Fruit fly (Drosophila melanogaster) whole organism, embryonic: ENCODE results near the gene CG10147.

Source experiments
- Blimp-1 ChIP-seq: fragments of 200-800 bp; sonication (Bioruptor generic); optimal IDR thresholded peaks from 3 replicates; lab custom pipeline; 2018; ENCODE audit warnings: missing biosample characterization, missing genetic modification characterization, mild to moderate bottlenecking, moderate library complexity, missing genetic modification reagents
- BtbVII ChIP-seq: fragments of 200-800 bp; sonication (Bioruptor generic); optimal IDR thresholded peaks from 3 replicates; lab custom pipeline; 2017; ENCODE audit warnings: missing biosample characterization, mild to moderate bottlenecking, missing genetic modification characterization
- CG10321 ChIP-seq: fragments of 200-800 bp; sonication (Bioruptor generic); IDR thresholded peaks from 2 replicates; pipeline ENCODE4 v1.3.6; 2022; ENCODE audit warnings: missing biosample characterization, missing genetic modification characterization
- CG11695 ChIP-seq: fragments of 200-800 bp; sonication (Bioruptor generic); IDR thresholded peaks from 3 replicates; pipeline ENCODE4 v1.3.6; 2022; ENCODE audit warnings: missing biosample characterization, missing genetic modification characterization
- CG11696 ChIP-seq: fragments of 200-800 bp; sonication (Bioruptor generic); IDR thresholded peaks from 2 replicates; pipeline ENCODE4 v1.3.6; 2022; ENCODE audit warnings: missing biosample characterization, missing genetic modification characterization
- CG11723 ChIP-seq: fragments of 200-800 bp; sonication (Bioruptor generic); optimal IDR thresholded peaks from 2 replicates; lab custom pipeline; 2017; ENCODE audit warnings: missing biosample characterization, mild to moderate bottlenecking, missing genetic modification characterization
- CG12236 ChIP-seq: fragments of 200-800 bp; sonication (Bioruptor generic); optimal IDR thresholded peaks from 2 replicates; lab custom pipeline; 2016; ENCODE audit warnings: missing biosample characterization, missing genetic modification characterization
- CG12769 ChIP-seq: fragments of 200-800 bp; sonication (Bioruptor generic); optimal IDR thresholded peaks from 2 replicates; lab custom pipeline; 2019; ENCODE audit warnings: missing biosample characterization, mild to moderate bottlenecking, missing genetic modification characterization, moderate library complexity
- CG13894 ChIP-seq: fragments of 200-800 bp; sonication (Bioruptor generic); optimal IDR thresholded peaks from 3 replicates; lab custom pipeline; 2018; ENCODE audit warnings: missing biosample characterization, mild to moderate bottlenecking, missing genetic modification characterization, moderate library complexity
- CG15011 ChIP-seq: fragments of 200-800 bp; sonication (Bioruptor generic); optimal IDR thresholded peaks from 3 replicates; lab custom pipeline; 2018; ENCODE audit warnings: missing biosample characterization, mild to moderate bottlenecking, missing genetic modification characterization
- CG15479 ChIP-seq: fragments of 200-800 bp; sonication (Bioruptor generic); optimal IDR thresholded peaks from 3 replicates; lab custom pipeline; 2019; ENCODE audit warnings: missing biosample characterization, mild to moderate bottlenecking, missing genetic modification characterization, moderate library complexity
- CG1792 ChIP-seq: fragments of 200-800 bp; sonication (Bioruptor generic); optimal IDR thresholded peaks from 2 replicates; lab custom pipeline; 2016; ENCODE audit warnings: missing biosample characterization, missing genetic modification characterization
- CG1832 ChIP-seq: fragments of 200-800 bp; sonication (Bioruptor generic); optimal IDR thresholded peaks from 2 replicates; lab custom pipeline; 2017; ENCODE audit warnings: missing biosample characterization, mild to moderate bottlenecking, missing genetic modification characterization, inconsistent platforms
- CG18476 ChIP-seq: fragments of 200-800 bp; sonication (Bioruptor generic); optimal IDR thresholded peaks from 2 replicates; lab custom pipeline; 2016; ENCODE audit warnings: missing biosample characterization, mild to moderate bottlenecking, missing genetic modification characterization
- CG2712 ChIP-seq: fragments of 200-800 bp; optimal IDR thresholded peaks from 3 replicates; lab custom pipeline; 2019; ENCODE audit warnings: missing biosample characterization, mild to moderate bottlenecking, missing genetic modification characterization, moderate library complexity
- CG31441 ChIP-seq: fragments of 200-800 bp; sonication (Bioruptor generic); IDR thresholded peaks from 2 replicates; pipeline ENCODE4 v1.3.6; 2022; ENCODE audit warnings: missing biosample characterization, missing genetic modification characterization
- CG34422 ChIP-seq: fragments of 200-800 bp; sonication (Bioruptor generic); IDR thresholded peaks from 3 replicates; pipeline ENCODE4 v1.3.6; 2022; ENCODE audit warnings: missing biosample characterization, missing genetic modification characterization
- CG4282 ChIP-seq: fragments of 200-800 bp; sonication (Bioruptor generic); optimal IDR thresholded peaks from 2 replicates; lab custom pipeline; 2016; ENCODE audit warnings: missing biosample characterization, missing genetic modification characterization
- CG7839 ChIP-seq: fragments of 200-800 bp; sonication (Bioruptor generic); optimal IDR thresholded peaks from 3 replicates; lab custom pipeline; 2018; ENCODE audit warnings: missing biosample characterization, mild to moderate bottlenecking, missing genetic modification characterization, moderate library complexity
- CG8290 ChIP-seq, 3 experiments: fragments of 200-800 bp; sonication (Bioruptor generic); optimal IDR thresholded peaks; 2 replicates each; lab custom pipeline; 2016 to 2019; ENCODE audit warnings: missing biosample characterization in 3 of 3, missing genetic modification characterization in 3 of 3, mild to moderate bottlenecking in 2 of 3, moderate library complexity in 1 of 3
- CG9727 ChIP-seq: fragments of 200-800 bp; sonication (Bioruptor generic); optimal IDR thresholded peaks from 3 replicates; lab custom pipeline; 2017; ENCODE audit warnings: missing biosample characterization, mild to moderate bottlenecking, missing genetic modification characterization
- Drgx ChIP-seq: fragments of 200-800 bp; sonication (Bioruptor generic); IDR thresholded peaks from 2 replicates; pipeline ENCODE4 v1.3.6; 2022; ENCODE audit warnings: missing biosample characterization, missing genetic modification characterization
- Ets97D ChIP-seq: fragments of 200-800 bp; sonication (Bioruptor generic); optimal IDR thresholded peaks from 3 replicates; lab custom pipeline; 2016; ENCODE audit warnings: missing biosample characterization, missing genetic modification characterization
- Hr39 ChIP-seq: fragments of >200 bp; optimal IDR thresholded peaks from 2 replicates; lab custom pipeline; 2017
- Hr78 ChIP-seq, 2 experiments: fragments of 200-800 bp in 1 of 2; fragments of >200 bp in 1 of 2; sonication (Bioruptor generic) in 1 of 2; optimal IDR thresholded peaks; 2 replicates each; lab custom pipeline; 2017 to 2019; ENCODE audit warnings: missing biosample characterization in 2 of 2, missing genetic modification characterization in 2 of 2, mild to moderate bottlenecking in 1 of 2, moderate library complexity in 1 of 2
- Med ChIP-seq: fragments of 200-800 bp; sonication (Bioruptor generic); peaks from one replicate; lab custom pipeline; 2016; ENCODE audit warnings: missing biosample characterization, missing genetic modification characterization, mild to moderate bottlenecking, inconsistent platforms, moderate library complexity
- Rfx ChIP-seq: fragments of 200-800 bp; sonication (Bioruptor generic); IDR thresholded peaks from 2 replicates; pipeline ENCODE4 v1.3.6; 2022; ENCODE audit warnings: missing biosample characterization, missing genetic modification characterization
- Sox102F ChIP-seq: fragments of 200-800 bp; sonication (Bioruptor generic); optimal IDR thresholded peaks from 2 replicates; lab custom pipeline; 2018; ENCODE audit warnings: missing biosample characterization, mild to moderate bottlenecking, missing genetic modification characterization, moderate library complexity
- Spps ChIP-seq: fragments of 200-800 bp; sonication (Bioruptor generic); optimal IDR thresholded peaks from 2 replicates; lab custom pipeline; 2018; ENCODE audit warnings: missing biosample characterization, mild to moderate bottlenecking, missing genetic modification characterization
- Sry-δ ChIP-seq: fragments of 200-800 bp; sonication (Bioruptor generic); optimal IDR thresholded peaks from 2 replicates; lab custom pipeline; 2016; ENCODE audit warnings: missing biosample characterization, missing genetic modification characterization
- Tbp ChIP-seq: fragments of >200 bp; optimal IDR thresholded peaks from 2 replicates; lab custom pipeline; 2018; ENCODE audit warnings: missing biosample characterization, missing genetic modification characterization
- Xrp1 ChIP-seq: fragments of 200-800 bp; sonication (Bioruptor generic); IDR thresholded peaks from 2 replicates; pipeline ENCODE4 v1.3.6; 2022; ENCODE audit warnings: missing biosample characterization, missing genetic modification characterization
- ara ChIP-seq: fragments of 200-800 bp; sonication (Bioruptor generic); IDR thresholded peaks from 2 replicates; pipeline ENCODE4 v1.3.6; 2022; ENCODE audit warnings: missing biosample characterization, missing genetic modification characterization
- bsh ChIP-seq, 2 experiments: fragments of 200-800 bp; sonication (Bioruptor generic); optimal IDR thresholded peaks; 2 replicates each; lab custom pipeline; 2017 to 2018; ENCODE audit warnings: mild to moderate bottlenecking in 2 of 2, missing biosample characterization in 2 of 2, missing genetic modification characterization in 2 of 2, moderate library complexity in 1 of 2
- chinmo ChIP-seq: fragments of 200-800 bp; sonication (Bioruptor generic); IDR thresholded peaks from 4 replicates; pipeline ENCODE4 v1.3.6; 2022; ENCODE audit warnings: missing biosample characterization, missing genetic modification characterization; ENCODE audit not compliant: partially characterized antibody
- corto ChIP-seq: fragments of 200-800 bp; sonication (Bioruptor generic); optimal IDR thresholded peaks from 2 replicates; lab custom pipeline; 2016; ENCODE audit warnings: missing biosample characterization, mild to moderate bottlenecking, missing genetic modification characterization, moderate library complexity
- da ChIP-seq: fragments of 200-800 bp; sonication (Bioruptor generic); optimal IDR thresholded peaks from 2 replicates; lab custom pipeline; 2016; ENCODE audit warnings: missing biosample characterization, missing genetic modification characterization
- dan ChIP-seq: fragments of 200-800 bp; sonication (Bioruptor generic); IDR thresholded peaks from 2 replicates; pipeline ENCODE4 v1.3.6; 2022; ENCODE audit warnings: missing biosample characterization, missing genetic modification characterization
- eve ChIP-seq, 2 experiments: fragments of >200 bp; optimal IDR thresholded peaks; 2 replicates each; lab custom pipeline; 2017; ENCODE audit warnings: missing biosample characterization in 2 of 2, missing genetic modification characterization in 2 of 2
- gcm2 ChIP-seq: fragments of 200-800 bp; sonication (Bioruptor generic); optimal IDR thresholded peaks from 2 replicates; lab custom pipeline; 2016; ENCODE audit warnings: missing biosample characterization, missing genetic modification characterization
- inv ChIP-seq: fragments of 200-800 bp; sonication (Bioruptor generic); IDR thresholded peaks from 2 replicates; pipeline ENCODE4 v1.3.6; 2022; ENCODE audit warnings: missing biosample characterization, missing genetic modification characterization; ENCODE audit not compliant: partially characterized antibody
- jigr1 ChIP-seq: fragments of 200-800 bp; sonication (Bioruptor generic); IDR thresholded peaks from 3 replicates; pipeline ENCODE4 v1.3.6; 2022; ENCODE audit warnings: missing biosample characterization, missing genetic modification characterization
- klu ChIP-seq: fragments of 200-800 bp; sonication (Bioruptor generic); IDR thresholded peaks from 2 replicates; pipeline ENCODE4 v1.3.6; 2022; ENCODE audit warnings: missing biosample characterization, missing genetic modification characterization
- repo ChIP-seq: fragments of 200-800 bp; sonication (Bioruptor generic); optimal IDR thresholded peaks from 2 replicates; lab custom pipeline; 2016; ENCODE audit warnings: missing biosample characterization, missing genetic modification characterization
- sens ChIP-seq: fragments of 200-800 bp; sonication (Bioruptor generic); peaks from one replicate; lab custom pipeline; 2016; ENCODE audit warnings: missing biosample characterization, missing genetic modification characterization
- stwl ChIP-seq: fragments of 200-800 bp; sonication (Bioruptor generic); optimal IDR thresholded peaks from 3 replicates; lab custom pipeline; 2018; ENCODE audit warnings: missing biosample characterization, mild to moderate bottlenecking, missing genetic modification characterization, moderate library complexity
- unpg ChIP-seq: fragments of 200-800 bp; sonication (Bioruptor generic); optimal IDR thresholded peaks from 3 replicates; lab custom pipeline; 2018; ENCODE audit warnings: missing biosample characterization, mild to moderate bottlenecking, missing genetic modification characterization, moderate library complexity

Gene CG10147

DNA sequence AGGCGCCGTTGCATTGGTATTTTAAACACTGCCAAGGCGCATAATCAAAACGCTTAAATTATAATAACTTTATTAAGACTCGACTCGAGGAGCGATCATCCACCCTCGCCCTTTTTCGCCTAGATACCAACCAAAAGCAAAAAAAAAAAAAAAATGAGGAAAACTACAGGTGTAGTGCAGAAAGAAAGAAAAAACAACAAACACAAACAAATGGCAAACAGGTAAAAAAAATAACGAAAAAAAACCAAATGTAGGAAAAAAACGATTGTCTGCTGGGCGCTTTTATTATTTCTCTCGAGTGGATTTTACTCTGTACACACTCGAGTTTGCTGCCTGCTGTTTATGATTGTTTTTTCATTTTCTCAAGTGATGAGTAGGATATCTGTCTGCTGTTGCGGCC, 31.0 kb downstream of the CG10147 start:
- TF ChIP-seq Spps, result no peak
- TF ChIP-seq eve (GFP tag; optimal IDR thresholded peaks at IDR 0.05; lab: Kevin White, UChicago), result peak in 1 of 2 experiments; percentile 21

- TF ChIP-seq Med (GFP tag; lab: Kevin White, UChicago) (peak; percentile 18), Sox102F (peak; percentile 5), CG15011 (GFP tag; lab: Kevin White, UChicago) (no peak), CG2712 (tag; lab: Kevin White, UChicago) (peak; percentile 5), Blimp-1 (peak; percentile 7), CG1832 (GFP tag; lab: Kevin White, UChicago) (no peak), Ets97D (GFP tag; lab: Kevin White, UChicago) (no peak), Xrp1 (GFP tag; lab: Robert Waterston, UW) (peak; percentile 15; the same call in 1 of the 2 replicates), CG1792 (GFP tag; lab: Kevin White, UChicago) (no peak), stwl (no peak), bsh (GFP tag; optimal IDR thresholded peaks at IDR 0.05; lab: Kevin White, UChicago) (peak in 1 of 2 experiments; percentile 12)
These were observed 32.8 kb downstream of the CG10147 start for dm6 chr3L:6455383-6455782.

- TF ChIP-seq CG10321 (0 out of 2 replicates have a peak, but pooled peaks have one; percentile 18), corto (GFP tag; lab: Kevin White, UChicago) (no peak)
- TF ChIP-seq, all 482 proteins: peak for 1
These were observed 34.7 kb downstream of the CG10147 start for dm6 chr3L:6453482-6453881.

dm6 chr3L:6452347-6452746, 35.9 kb downstream of the CG10147 start:
- TF ChIP-seq CG4282 (GFP tag; lab: Kevin White, UChicago), result no peak
- no peak for TF ChIP-seq CG11695
- TF ChIP-seq CG15479 (GFP tag; lab: Kevin White, UChicago), result no peak
- TF ChIP-seq jigr1 (GFP tag; lab: Robert Waterston, UW), result no peak
- no peak for TF ChIP-seq da (GFP tag; lab: Kevin White, UChicago)
- no peak for TF ChIP-seq unpg
- no peak for TF ChIP-seq CG9727 (GFP tag; lab: Kevin White, UChicago)
- no peak for TF ChIP-seq CG13894 (tag; lab: Kevin White, UChicago)
- no peak for TF ChIP-seq repo (GFP tag; lab: Kevin White, UChicago)
- TF ChIP-seq gcm2 (GFP tag; lab: Kevin White, UChicago), result no peak
- TF ChIP-seq chinmo (GFP tag; lab: Robert Waterston, UW), result 0 out of 4 replicates have a peak, but pooled peaks have one; percentile 64
- no peak for TF ChIP-seq inv (GFP tag; lab: Robert Waterston, UW)
- TF ChIP-seq CG18476 (GFP tag; lab: Kevin White, UChicago), result no peak
- TF ChIP-seq CG12769 (tag; lab: Kevin White, UChicago), result peak; percentile 65
- no peak for TF ChIP-seq CG31441
- TF ChIP-seq CG7839 (tag; lab: Kevin White, UChicago), result no peak
- no peak for TF ChIP-seq dan (GFP tag; lab: Robert Waterston, UW)
- no peak for TF ChIP-seq Rfx (GFP tag; lab: Robert Waterston, UW)
- TF ChIP-seq Hr78 (GFP tag; optimal IDR thresholded peaks at IDR 0.05; lab: Kevin White, UChicago), result no peak
- no peak for TF ChIP-seq Tbp (GFP tag; lab: Kevin White, UChicago)
- no peak for TF ChIP-seq klu (GFP tag; lab: Robert Waterston, UW)
- TF ChIP-seq CG11696 (GFP tag; lab: Robert Waterston, UW), result no peak
- no peak for TF ChIP-seq eve (GFP tag; optimal IDR thresholded peaks at IDR 0.05; lab: Kevin White, UChicago)
- no peak for TF ChIP-seq Drgx (GFP tag; lab: Robert Waterston, UW)
- TF ChIP-seq CG11723 (GFP tag; lab: Kevin White, UChicago), result no peak
- no peak for TF ChIP-seq ara (GFP tag; lab: Robert Waterston, UW)
- TF ChIP-seq Sry-δ (GFP tag; lab: Kevin White, UChicago), result no peak
- TF ChIP-seq BtbVII, result no peak
- no peak for TF ChIP-seq CG8290 (GFP tag; optimal IDR thresholded peaks at IDR 0.05; lab: Kevin White, UChicago)
- TF ChIP-seq CG8290 (tag; optimal IDR thresholded peaks at IDR 0.05; lab: Kevin White, UChicago), result no peak
- TF ChIP-seq CG12236 (GFP tag; lab: Kevin White, UChicago), result no peak
- no peak for TF ChIP-seq Hr39 (lab: Kevin White, UChicago)
- no peak for TF ChIP-seq CG34422
- TF ChIP-seq sens (GFP tag; lab: Kevin White, UChicago), result peak; percentile 61
